Fruit fly (Drosophila melanogaster) whole organism, prepupa: ENCODE data around the gene dachs.

ENCODE experiments used
- Blimp-1 ChIP-seq: fragments of 200-800 bp; sonication (Bioruptor generic); optimal IDR thresholded peaks from 3 replicates; lab custom pipeline; 2017; ENCODE audit warnings: missing biosample characterization, missing genetic modification characterization, mild to moderate bottlenecking, moderate library complexity, missing genetic modification reagents
- CG10669 ChIP-seq: fragments of 200-800 bp; sonication (Bioruptor generic); optimal IDR thresholded peaks from 3 replicates; lab custom pipeline; 2018; ENCODE audit warnings: missing biosample characterization, mild to moderate bottlenecking, missing genetic modification characterization, moderate library complexity
- CG4318 ChIP-seq: fragments of 200-800 bp; sonication (Bioruptor generic); optimal IDR thresholded peaks from 3 replicates; lab custom pipeline; 2017; ENCODE audit warnings: missing biosample characterization, mild to moderate bottlenecking, missing genetic modification characterization
- CG6808 ChIP-seq: fragments of 200-800 bp; sonication (Bioruptor generic); optimal IDR thresholded peaks from 3 replicates; lab custom pipeline; 2017; ENCODE audit warnings: missing biosample characterization, missing genetic modification characterization, mild to moderate bottlenecking, moderate library complexity, missing genetic modification reagents
- CG6854 ChIP-seq: fragments of 200-800 bp; sonication (Bioruptor generic); optimal IDR thresholded peaks from 2 replicates; lab custom pipeline; 2017; ENCODE audit warnings: missing biosample characterization, mild to moderate bottlenecking, missing genetic modification characterization
- CG7368 ChIP-seq: fragments of 200-800 bp; sonication (Bioruptor generic); optimal IDR thresholded peaks from 3 replicates; lab custom pipeline; 2016; ENCODE audit warnings: missing biosample characterization, missing genetic modification characterization
- Gug ChIP-seq: fragments of 200-800 bp; sonication (Bioruptor generic); IDR thresholded peaks from 2 replicates; pipeline ENCODE4 v1.3.6; 2022; ENCODE audit warnings: missing biosample characterization, missing genetic modification characterization
- Hr38 ChIP-seq: sonication (Bioruptor generic); optimal IDR thresholded peaks from 2 replicates; lab custom pipeline; 2016; ENCODE audit warnings: missing biosample characterization, missing genetic modification characterization
- Hr4 ChIP-seq: fragments of 200-800 bp; sonication (Bioruptor generic); optimal IDR thresholded peaks from 3 replicates; lab custom pipeline; 2016; ENCODE audit warnings: missing biosample characterization, missing genetic modification characterization
- Sox102F ChIP-seq: fragments of 200-800 bp; sonication (Bioruptor generic); optimal IDR thresholded peaks from 2 replicates; lab custom pipeline; 2016; ENCODE audit warnings: missing biosample characterization, mild to moderate bottlenecking, missing genetic modification characterization
- esn ChIP-seq: fragments of 200-800 bp; sonication (Bioruptor generic); optimal IDR thresholded peaks from 2 replicates; lab custom pipeline; 2016; ENCODE audit warnings: missing biosample characterization, mild to moderate bottlenecking, missing genetic modification characterization, moderate library complexity
- fkh ChIP-seq: fragments of 200-800 bp; sonication (Bioruptor generic); optimal IDR thresholded peaks from 3 replicates; lab custom pipeline; 2017; ENCODE audit warnings: missing biosample characterization, mild to moderate bottlenecking, missing genetic modification characterization, moderate library complexity

DNA sequence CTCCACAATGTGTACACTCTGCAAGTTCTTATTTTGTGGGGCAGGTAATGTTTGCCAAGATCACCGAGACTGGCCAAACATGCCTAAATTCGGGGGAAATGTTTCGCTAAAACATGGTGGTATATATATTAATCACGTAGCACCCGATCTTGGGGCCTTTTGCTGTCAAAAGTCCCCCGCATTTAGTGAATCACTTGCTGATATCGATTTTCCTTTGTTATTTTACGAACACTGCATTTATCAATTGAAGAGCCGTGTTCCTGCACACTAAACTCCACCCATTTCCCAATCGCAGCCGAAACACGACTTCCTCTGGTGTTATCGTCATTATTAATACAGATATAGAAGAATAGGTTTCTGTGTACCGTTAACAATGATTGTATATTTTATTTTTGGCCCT lies 44.9 kb upstream of the dachs start:
- TF ChIP-seq CG4318 (GFP tag; lab: Kevin White, UChicago): no peak
- TF ChIP-seq CG6854 (GFP tag; lab: Kevin White, UChicago): no peak
- TF ChIP-seq fkh: no peak
- TF ChIP-seq CG10669: no peak
- TF ChIP-seq Sox102F (GFP tag; lab: Kevin White, UChicago): no peak
- no peak for TF ChIP-seq CG7368 (GFP tag; lab: Kevin White, UChicago)
- TF ChIP-seq Hr38: no peak
- TF ChIP-seq Blimp-1: no peak
- no peak for TF ChIP-seq Gug (GFP tag; lab: Robert Waterston, UW)
- TF ChIP-seq Hr4: no peak
- no peak for TF ChIP-seq esn
- no peak for TF ChIP-seq CG6808 (GFP tag; lab: Kevin White, UChicago)
